Worm (Caenorhabditis elegans) whole organism, L3 larva: ENCODE results near the gene F40F11.3.

Experiments used
- daf-12 ChIP-seq: fragments of 150-350 bp; optimal IDR thresholded peaks from 2 replicates; lab custom pipeline; 2014; ENCODE audit warnings: missing biosample characterization, missing genetic modification reagents, missing genetic modification characterization
- elt-2 ChIP-seq: sonication (generic microtip); optimal IDR thresholded peaks from 2 replicates; lab custom pipeline; 2016; ENCODE audit warnings: missing genetic modification reagents, mild to moderate bottlenecking, missing genetic modification characterization, missing compliant biosample characterization
- nhr-11 ChIP-seq: fragments of 150-350 bp; optimal IDR thresholded peaks from 2 replicates; lab custom pipeline; 2014; ENCODE audit warnings: missing biosample characterization, missing genetic modification characterization
- nhr-237 ChIP-seq: fragments of 150-350 bp; optimal IDR thresholded peaks from 2 replicates; lab custom pipeline; 2014; ENCODE audit warnings: missing biosample characterization, missing genetic modification characterization

DNA sequence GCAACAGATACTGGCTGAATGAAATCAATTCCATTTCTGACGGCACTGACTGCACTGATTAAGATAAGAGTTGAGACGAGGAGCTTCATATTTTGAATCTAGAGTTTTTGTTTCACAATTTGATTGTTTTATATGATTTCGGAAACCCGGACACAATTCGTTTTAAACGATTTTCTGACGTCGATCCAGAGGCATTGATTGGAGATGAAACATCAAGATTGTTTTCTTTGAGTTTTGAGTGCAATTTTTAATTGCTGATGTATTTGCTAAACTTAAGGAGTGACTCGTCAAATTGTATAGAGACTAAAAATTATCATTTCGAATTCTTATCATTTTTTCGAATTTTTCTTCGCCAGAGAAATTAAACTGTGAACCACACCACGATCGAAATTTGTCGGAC, 34.0 kb upstream of the F40F11.3 start, which contains the start of gene lys-6:
- no peak for TF ChIP-seq nhr-11
- TF ChIP-seq elt-2 (tag; lab: Kevin White, UChicago): peak; percentile 7
- TF ChIP-seq daf-12 (tag; lab: Kevin White, UChicago): no peak
- TF ChIP-seq nhr-237: no peak
